Worm (Caenorhabditis elegans) whole organism, midembryonic: ENCODE data around the gene swan-2.

Experiments
- T22C8.4 ChIP-seq: fragments of 200-800 bp; sonication (Bioruptor generic); IDR thresholded peaks from 2 replicates; pipeline ENCODE4 v1.3.6; 2022; ENCODE audit warnings: missing genetic modification characterization, missing compliant biosample characterization
- cog-1 ChIP-seq: sonication (generic microtip); optimal IDR thresholded peaks from 2 replicates; lab custom pipeline; 2016; ENCODE audit warnings: missing genetic modification characterization, missing compliant biosample characterization
- flt-1 ChIP-seq: fragments of 200-800 bp; sonication (Bioruptor generic); IDR thresholded peaks from 2 replicates; pipeline ENCODE4 v1.3.6; 2022; ENCODE audit warnings: missing genetic modification characterization, missing compliant biosample characterization
- klf-2 ChIP-seq: fragments of 200-800 bp; sonication (Bioruptor generic); conservative IDR thresholded peaks from 2 replicates; pipeline ENCODE4 v1.3.6; 2022; ENCODE audit warnings: missing genetic modification reagents, missing genetic modification characterization, missing compliant biosample characterization
- med-1 ChIP-seq: sonication (generic microtip); optimal IDR thresholded peaks from 2 replicates; lab custom pipeline; 2017; ENCODE audit warnings: missing genetic modification characterization, mild to moderate bottlenecking, missing compliant biosample characterization, antibody characterized with exemption, missing genetic modification reagents; ENCODE audit not compliant: insufficient read depth
- ref-1 ChIP-seq: fragments of 200-800 bp; sonication (Bioruptor generic); conservative IDR thresholded peaks from 2 replicates; pipeline ENCODE4 v1.3.6; 2022; ENCODE audit warnings: missing genetic modification reagents, missing genetic modification characterization, missing compliant biosample characterization
- tab-1 ChIP-seq: fragments of 200-800 bp; sonication (Bioruptor generic); IDR thresholded peaks from 2 replicates; pipeline ENCODE4 v1.3.6; 2022; ENCODE audit warnings: missing genetic modification characterization, missing compliant biosample characterization
- ztf-23 ChIP-seq: fragments of 200-800 bp; sonication (Bioruptor generic); IDR thresholded peaks from 2 replicates; pipeline ENCODE4 v1.3.6; 2022; ENCODE audit warnings: missing genetic modification reagents, missing genetic modification characterization, missing compliant biosample characterization
- ztf-29 ChIP-seq: fragments of 200-800 bp; sonication (Bioruptor generic); IDR thresholded peaks from 2 replicates; pipeline ENCODE4 v1.3.6; 2022; ENCODE audit warnings: missing genetic modification reagents, missing genetic modification characterization, missing compliant biosample characterization

The swan-2 gene

DNA sequence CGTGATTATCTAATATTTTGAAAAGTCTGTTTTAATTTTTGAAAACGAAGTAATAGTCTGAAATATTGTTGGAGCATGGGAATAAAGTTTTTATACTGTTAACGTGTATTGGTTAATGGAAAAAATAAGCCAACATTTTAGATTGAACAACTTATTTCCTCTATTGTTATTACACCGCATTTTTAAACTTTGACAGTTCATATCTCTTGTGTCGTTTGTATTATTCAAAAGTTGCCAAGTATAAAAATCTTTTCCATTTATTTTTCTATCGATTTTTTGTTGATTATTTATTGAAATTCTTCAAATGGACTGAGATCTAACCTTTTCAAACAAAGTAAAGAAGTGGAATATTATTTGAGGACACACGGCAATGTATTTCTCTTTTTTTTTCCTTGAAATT, 26.7 kb upstream of the swan-2 start, which contains the start of gene str-165:
TSS of gene str-165 (plus strand) at position 301 of the 400 bp plus-strand sequence.
- TF ChIP-seq med-1 (GFP tag; lab: Kevin White, UChicago) (no peak), ztf-23 (GFP tag; lab: Robert Waterston, UW) (no peak), ref-1 (GFP tag; lab: Robert Waterston, UW) (no peak)

DNA sequence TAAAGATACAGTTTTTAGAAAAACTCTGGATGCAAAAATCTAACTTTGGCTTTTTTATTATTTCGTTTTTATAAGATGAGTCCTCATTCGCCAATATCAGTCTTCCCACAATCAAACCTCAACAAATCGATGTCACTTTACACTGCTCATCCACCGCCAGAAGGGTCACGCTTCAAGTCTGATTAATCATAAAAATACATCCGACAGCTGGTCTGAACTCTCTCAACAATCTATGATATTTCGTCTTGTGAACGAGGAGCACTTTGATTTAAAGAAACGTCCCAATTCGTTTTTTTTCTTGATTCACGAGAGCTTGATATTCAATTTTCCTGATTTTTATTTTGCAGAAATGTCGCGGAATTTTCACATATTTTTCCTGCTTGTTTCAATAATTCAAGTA, 23.8 kb upstream of the swan-2 start, which contains the start of gene nrf-5:
TSS of gene nrf-5 (plus strand) at position 348 of the 400 bp plus-strand sequence.
- no peak for TF ChIP-seq ztf-29 (GFP tag; lab: Robert Waterston, UW)
- TF ChIP-seq ref-1 (GFP tag; lab: Robert Waterston, UW): no peak
- TF ChIP-seq T22C8.4 (GFP tag; lab: Robert Waterston, UW): no peak
- TF ChIP-seq cog-1 (tag; lab: Kevin White, UChicago): no peak
- no peak for TF ChIP-seq tab-1 (GFP tag; lab: Robert Waterston, UW)
- no peak for TF ChIP-seq med-1 (GFP tag; lab: Kevin White, UChicago)
- TF ChIP-seq klf-2: no peak
- no peak for TF ChIP-seq ztf-23 (GFP tag; lab: Robert Waterston, UW)
- TF ChIP-seq flt-1: no peak

- TF ChIP-seq ztf-29 (GFP tag; lab: Robert Waterston, UW) (no peak), tab-1 (GFP tag; lab: Robert Waterston, UW) (no peak), klf-2 (no peak), ref-1 (GFP tag; lab: Robert Waterston, UW) (no peak), med-1 (GFP tag; lab: Kevin White, UChicago) (no peak), cog-1 (tag; lab: Kevin White, UChicago) (no peak), T22C8.4 (GFP tag; lab: Robert Waterston, UW) (no peak), ztf-23 (GFP tag; lab: Robert Waterston, UW) (no peak), flt-1 (no peak)
Observed at ce11 chrV:13822752-13823151, 18.7 kb upstream of the swan-2 start, which contains the start of gene hpo-31. TSS of gene hpo-31 (plus strand) at chrV:13823052.

ce11 chrV:13818824-13819408, 14.8 kb upstream of the swan-2 start, which contains the start of gene sel-10:
TSS of gene sel-10 (plus strand) at chrV:13819361.
- TF ChIP-seq ref-1 (GFP tag; lab: Robert Waterston, UW) (no peak), med-1 (GFP tag; lab: Kevin White, UChicago) (no peak), cog-1 (tag; lab: Kevin White, UChicago) (peak; percentile 7)

ce11 chrV:13816877-13817276, 12.8 kb upstream of the swan-2 start, which contains the start of gene F55B12.2:
TSS of gene F55B12.2 (minus strand) at chrV:13816977.
- no peak for TF ChIP-seq ref-1 (GFP tag; lab: Robert Waterston, UW)
- TF ChIP-seq flt-1: no peak
- no peak for TF ChIP-seq cog-1 (tag; lab: Kevin White, UChicago)
- TF ChIP-seq T22C8.4 (GFP tag; lab: Robert Waterston, UW): no peak
- no peak for TF ChIP-seq tab-1 (GFP tag; lab: Robert Waterston, UW)
- no peak for TF ChIP-seq ztf-29 (GFP tag; lab: Robert Waterston, UW)
- no peak for TF ChIP-seq klf-2
- no peak for TF ChIP-seq med-1 (GFP tag; lab: Kevin White, UChicago)
- no peak for TF ChIP-seq ztf-23 (GFP tag; lab: Robert Waterston, UW)

- TF ChIP-seq med-1 (GFP tag; lab: Kevin White, UChicago) (no peak), klf-2 (no peak)
Observed at ce11 chrV:13812931-13813330, 8.8 kb upstream of the swan-2 start, which contains the start of gene ceh-24. TSS of gene ceh-24 (plus strand) at chrV:13813231.

- TF ChIP-seq T22C8.4 (GFP tag; lab: Robert Waterston, UW) (no peak), ztf-29 (GFP tag; lab: Robert Waterston, UW) (no peak), ztf-23 (GFP tag; lab: Robert Waterston, UW) (no peak), klf-2 (no peak), ref-1 (GFP tag; lab: Robert Waterston, UW) (no peak), flt-1 (no peak)
Observed at ce11 chrV:13812330-13812729, 8.2 kb upstream of the swan-2 start.

ce11 chrV:13808462-13808867, 4.4 kb upstream of the swan-2 start:
- TF ChIP-seq med-1 (GFP tag; lab: Kevin White, UChicago) (no peak), tab-1 (GFP tag; lab: Robert Waterston, UW) (no peak), cog-1 (tag; lab: Kevin White, UChicago) (peak; percentile 63), ztf-29 (GFP tag; lab: Robert Waterston, UW) (no peak), flt-1 (0 out of 2 replicates have a peak, but pooled peaks have one; percentile 65), ref-1 (GFP tag; lab: Robert Waterston, UW) (no peak), T22C8.4 (GFP tag; lab: Robert Waterston, UW) (peak; percentile 59; the same call in 1 of the 2 replicates), klf-2 (no peak), ztf-23 (GFP tag; lab: Robert Waterston, UW) (no peak)

- TF ChIP-seq ztf-29 (GFP tag; lab: Robert Waterston, UW) (no peak), med-1 (GFP tag; lab: Kevin White, UChicago) (no peak), klf-2 (no peak), ref-1 (GFP tag; lab: Robert Waterston, UW) (no peak), tab-1 (GFP tag; lab: Robert Waterston, UW) (no peak), cog-1 (tag; lab: Kevin White, UChicago) (no peak), T22C8.4 (GFP tag; lab: Robert Waterston, UW) (no peak), flt-1 (no peak), ztf-23 (GFP tag; lab: Robert Waterston, UW) (no peak)
Observed at ce11 chrV:13807232-13807631, 3.2 kb upstream of the swan-2 start, which contains the start of gene swan-1. TSS of gene swan-1 (minus strand) at chrV:13807237.

- TF ChIP-seq med-1 (GFP tag; lab: Kevin White, UChicago) (no peak), ztf-29 (GFP tag; lab: Robert Waterston, UW) (no peak), klf-2 (no peak)
Observed at ce11 chrV:13799190-13799589, 4.9 kb downstream of the swan-2 start.
